Fruit fly (Drosophila melanogaster) whole organism, pupa: Measurements from ENCODE around the gene Nab2.

Experiments used
- CG10348 ChIP-seq: fragments of 200-800 bp; sonication (Bioruptor generic); IDR thresholded peaks from 2 replicates; pipeline ENCODE4 v1.3.6; 2022; ENCODE audit warnings: missing biosample characterization, missing genetic modification characterization
- CG12605 ChIP-seq: fragments of 200-800 bp; sonication (Bioruptor generic); IDR thresholded peaks from 2 replicates; pipeline ENCODE4 v1.3.6; 2022; ENCODE audit warnings: missing biosample characterization, missing genetic modification characterization
- CG13204 ChIP-seq: fragments of 200-800 bp; sonication (Bioruptor generic); optimal IDR thresholded peaks from 2 replicates; lab custom pipeline; 2018; ENCODE audit warnings: missing biosample characterization, mild to moderate bottlenecking, missing genetic modification characterization, moderate library complexity
- CG17806 ChIP-seq: fragments of 200-800 bp; sonication (Bioruptor generic); optimal IDR thresholded peaks from 2 replicates; lab custom pipeline; 2018; ENCODE audit warnings: missing biosample characterization, mild to moderate bottlenecking, missing genetic modification characterization, moderate library complexity
- CG9948 ChIP-seq: fragments of 200-800 bp; sonication (Bioruptor generic); optimal IDR thresholded peaks from 2 replicates; lab custom pipeline; 2018; ENCODE audit warnings: missing biosample characterization, mild to moderate bottlenecking, missing genetic modification characterization, moderate library complexity
- Ets98B ChIP-seq: fragments of 200-800 bp; sonication (Bioruptor generic); IDR thresholded peaks from 2 replicates; pipeline ENCODE4 v1.3.6; 2022; ENCODE audit warnings: missing biosample characterization, missing genetic modification characterization
- Pif1B ChIP-seq: fragments of 200-800 bp; sonication (Bioruptor generic); optimal IDR thresholded peaks from 3 replicates; lab custom pipeline; 2016; ENCODE audit warnings: missing biosample characterization, missing genetic modification characterization
- rn ChIP-seq: fragments of 200-800 bp; sonication (Bioruptor generic); IDR thresholded peaks from 2 replicates; pipeline ENCODE4 v1.3.6; 2022; ENCODE audit warnings: missing biosample characterization, missing genetic modification characterization

DNA sequence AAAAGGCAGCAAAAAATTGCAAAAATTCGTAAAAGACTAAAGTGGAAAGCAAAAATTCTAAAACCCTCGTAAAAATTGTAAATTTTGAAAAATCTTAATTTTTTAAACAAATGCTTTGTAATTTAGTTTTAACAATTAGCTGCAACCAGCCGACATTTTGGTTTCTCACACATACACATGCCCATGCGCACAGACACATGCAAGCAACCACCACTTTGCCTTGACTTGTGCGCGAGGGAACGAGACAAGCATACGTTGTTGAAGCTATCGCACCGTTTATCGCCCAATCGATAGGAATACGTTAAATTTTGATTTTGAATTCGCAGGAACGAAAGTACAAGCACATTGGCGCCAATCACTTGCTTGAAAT, 2.1 kb upstream of the Nab2 start:
- TF ChIP-seq CG10348 (GFP tag; lab: Robert Waterston, UW) (no peak), CG12605 (GFP tag; lab: Robert Waterston, UW) (no peak), CG9948 (tag; lab: Kevin White, UChicago) (no peak), Pif1B (GFP tag; lab: Kevin White, UChicago) (no peak), rn (GFP tag; lab: Robert Waterston, UW) (no peak), CG17806 (tag; lab: Kevin White, UChicago) (no peak), CG13204 (GFP tag; lab: Kevin White, UChicago) (no peak), Ets98B (GFP tag; lab: Robert Waterston, UW) (peak; percentile 12; the same call in 1 of the 2 replicates)
